Fruit fly (Drosophila melanogaster) whole organism, embryonic: ENCODE data around the gene fne.

Source experiments
- CG7786 ChIP-seq: fragments of 200-800 bp; sonication (Bioruptor generic); optimal IDR thresholded peaks from 2 replicates; lab custom pipeline; 2016; ENCODE audit warnings: missing biosample characterization, missing genetic modification characterization
- Usf ChIP-seq: fragments of 200-800 bp; sonication (Bioruptor generic); optimal IDR thresholded peaks from 2 replicates; lab custom pipeline; 2017; ENCODE audit warnings: missing genotype, missing biosample characterization, missing genetic modification characterization
- disco-r ChIP-seq: fragments of 200-800 bp; sonication (Bioruptor generic); optimal IDR thresholded peaks from 2 replicates; lab custom pipeline; 2016; ENCODE audit warnings: missing biosample characterization, missing genetic modification characterization
- nerfin-1 ChIP-seq: fragments of 200-800 bp; sonication (Bioruptor generic); optimal IDR thresholded peaks from 3 replicates; lab custom pipeline; 2019; ENCODE audit warnings: missing biosample characterization, mild to moderate bottlenecking, missing genetic modification characterization, moderate library complexity
- trh ChIP-seq: fragments of 200-800 bp; sonication (Bioruptor generic); optimal IDR thresholded peaks from 2 replicates; lab custom pipeline; 2016; ENCODE audit warnings: missing biosample characterization, missing genetic modification characterization

DNA sequence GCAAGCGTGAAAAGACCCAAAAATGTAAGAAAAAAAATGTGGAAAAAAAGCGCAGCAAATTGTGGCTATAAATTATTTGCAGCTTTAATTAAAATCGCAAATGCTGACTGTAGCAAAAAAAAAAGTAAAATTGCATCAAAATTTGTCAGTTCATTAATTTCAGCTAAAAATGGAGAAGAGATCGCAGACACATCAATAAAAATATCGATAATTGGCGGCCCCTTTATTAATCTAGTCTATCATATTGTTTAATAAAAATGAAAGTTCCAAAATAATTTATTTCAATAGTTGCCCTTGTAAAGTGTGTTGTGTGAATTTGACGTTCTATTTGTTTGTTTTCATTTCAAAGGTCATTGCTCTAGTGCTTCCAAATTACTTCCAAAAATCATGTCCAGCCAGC, 66.9 kb downstream of the fne start, which contains the start of gene CG32643:
- TF ChIP-seq disco-r (GFP tag; lab: Kevin White, UChicago): no peak
- no peak for TF ChIP-seq nerfin-1 (tag; lab: Kevin White, UChicago)
- no peak for TF ChIP-seq Usf
- TF ChIP-seq CG7786 (GFP tag; lab: Kevin White, UChicago): no peak
- no peak for TF ChIP-seq trh (GFP tag; lab: Kevin White, UChicago)
